Fruit fly (Drosophila melanogaster): ENCODE data around the gene PTPMT1.

PTPMT1 gene

DNA sequence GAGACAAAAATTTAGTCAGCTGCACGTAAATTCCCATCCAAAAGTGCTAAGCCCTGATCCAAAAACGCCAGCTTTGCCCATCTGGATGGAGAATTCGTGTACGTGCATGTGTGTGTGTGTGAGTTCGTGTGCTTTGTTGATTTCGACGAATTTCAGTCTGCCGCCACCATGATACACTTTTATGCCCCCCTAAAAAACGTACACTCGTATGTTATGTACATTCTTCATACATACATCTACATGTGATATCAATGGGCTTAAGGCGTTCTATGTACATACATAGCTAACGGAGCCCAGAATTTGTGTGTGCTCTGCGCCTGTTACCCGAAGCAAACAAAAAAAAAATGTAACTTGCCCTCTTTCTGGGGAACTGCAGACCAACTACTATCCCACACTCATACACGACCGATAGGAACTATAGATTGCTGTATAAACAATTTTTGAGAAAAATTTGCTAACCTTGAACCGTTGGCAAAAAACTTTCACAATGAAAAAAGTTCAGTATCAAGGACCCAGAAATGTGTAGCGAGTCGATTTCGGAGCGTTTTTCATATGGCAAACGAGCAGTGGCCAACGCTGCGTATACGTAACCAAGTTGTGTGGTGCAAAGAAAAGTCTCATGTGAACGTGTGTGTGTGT is 32.3 kb upstream of the PTPMT1 start (continued):
- 0 out of 3 replicates have a peak, but pooled peaks have one; percentile 9 for TF ChIP-seq so (GFP tag; IDR thresholded peaks at IDR 0.05)
- peak; percentile 49; the same call in 1 of the 2 replicates for TF ChIP-seq CG7372 (GFP tag; IDR thresholded peaks at IDR 0.05)
- TF ChIP-seq ftz-f1 (GFP tag; optimal IDR thresholded peaks at IDR 0.05) = peak; percentile 71
- TF ChIP-seq HLH3B (GFP tag; IDR thresholded peaks at IDR 0.05) = 0 out of 2 replicates have a peak, but pooled peaks have one; percentile 21

DNA sequence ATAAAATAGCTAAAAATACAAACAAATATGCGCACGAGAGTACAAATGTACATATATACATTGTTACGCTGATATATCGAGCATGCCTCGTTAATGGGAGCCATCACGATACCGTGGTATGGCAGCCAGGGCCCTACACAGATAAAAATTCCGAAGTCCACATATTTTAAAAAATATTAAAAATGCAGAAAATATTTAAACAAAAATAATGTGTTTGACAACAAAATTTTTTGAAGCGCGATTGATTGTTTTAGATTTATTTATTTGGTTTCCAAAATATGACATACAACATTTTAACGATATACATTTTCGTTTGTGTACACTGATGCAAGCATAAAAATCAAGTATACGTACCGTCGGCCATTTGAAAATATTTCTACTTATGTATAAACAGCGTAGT is 31.4 kb upstream of the PTPMT1 start:
- TF ChIP-seq D19A (tag; optimal IDR thresholded peaks at IDR 0.05) (peak; percentile 29), CG14667 (GFP tag; IDR thresholded peaks at IDR 0.05) (peak; percentile 55; the same call in 1 of the 2 replicates), NK7.1 (GFP tag; optimal IDR thresholded peaks at IDR 0.05) (peak; percentile 42), CG17328 (GFP tag; IDR thresholded peaks at IDR 0.05) (peak; percentile 67), Deaf1 (tag; optimal IDR thresholded peaks at IDR 0.05) (peak; percentile 63), CG18476 (GFP tag; optimal IDR thresholded peaks at IDR 0.05) (peak; percentile 65), ara (GFP tag; IDR thresholded peaks at IDR 0.05) (0 out of 2 replicates have a peak, but pooled peaks have one; percentile 35), Ets65A (GFP tag) (peak; percentile 76), CG2875 (GFP tag; optimal IDR thresholded peaks at IDR 0.05) (no peak), CG9932 (GFP tag; IDR thresholded peaks at IDR 0.05) (peak; percentile 90), cg (GFP tag; optimal IDR thresholded peaks at IDR 0.05) (no peak), CG16863 (GFP tag; optimal IDR thresholded peaks at IDR 0.05) (peak; percentile 50), CG6854 (GFP tag; optimal IDR thresholded peaks at IDR 0.05) (peak; percentile 78), pho (GFP tag; optimal IDR thresholded peaks at IDR 0.05) (peak; percentile 78), Rfx (GFP tag; IDR thresholded peaks at IDR 0.05) (peak; percentile 91), chn (GFP tag; optimal IDR thresholded peaks at IDR 0.05) (peak; percentile 35), Hr39 (optimal IDR thresholded peaks at IDR 0.05) (no peak), Atf-2 (GFP tag; optimal IDR thresholded peaks at IDR 0.05) (peak; percentile 29), Oaz (GFP tag; IDR thresholded peaks at IDR 0.05) (peak; percentile 40; the same call in 1 of the 2 replicates), CG3847 (GFP tag; IDR thresholded peaks at IDR 0.05) (peak; percentile 76), her (GFP tag; optimal IDR thresholded peaks at IDR 0.05) (peak; percentile 56), CG13424 (tag; optimal IDR thresholded peaks at IDR 0.05) (peak; percentile 63), p53 (GFP tag; optimal IDR thresholded peaks at IDR 0.05) (no peak), run (tag; optimal IDR thresholded peaks at IDR 0.05) (peak; percentile 60), Dref (GFP tag; IDR thresholded peaks at IDR 0.05) (no peak), Bdp1 (GFP tag; optimal IDR thresholded peaks at IDR 0.05) (peak; percentile 52), Sox100B (GFP tag; optimal IDR thresholded peaks at IDR 0.05) (peak; percentile 62), wek (GFP tag; optimal IDR thresholded peaks at IDR 0.05) (no peak), Dip2 (GFP tag; IDR thresholded peaks at IDR 0.05) (no peak), CG6683 (GFP tag; optimal IDR thresholded peaks at IDR 0.05) (peak; percentile 62), CG12769 (tag; optimal IDR thresholded peaks at IDR 0.05) (peak; percentile 82), fd3F (GFP tag; optimal IDR thresholded peaks at IDR 0.05) (peak; percentile 77), Asciz (GFP tag; optimal IDR thresholded peaks at IDR 0.05) (peak; percentile 72), Dip3 (GFP tag; optimal IDR thresholded peaks at IDR 0.05) (peak; percentile 85), tio (GFP tag; optimal IDR thresholded peaks at IDR 0.05) (peak; percentile 61), Side (GFP tag; optimal IDR thresholded peaks at IDR 0.05) (peak; percentile 73), rib (GFP tag; IDR thresholded peaks at IDR 0.05) (peak; percentile 85; the same call in 1 of the 2 replicates), CG6689 (GFP tag; IDR thresholded peaks at IDR 0.05) (peak; percentile 75), CG43689 (GFP tag; IDR thresholded peaks at IDR 0.05) (peak; percentile 40; the same call in 1 of the 2 replicates), sc (optimal IDR thresholded peaks at IDR 0.05) (no peak), sc (GFP tag; optimal IDR thresholded peaks at IDR 0.05) (no peak), Fer3 (tag; optimal IDR thresholded peaks at IDR 0.05) (peak; percentile 90), MTF-1 (GFP tag; optimal IDR thresholded peaks at IDR 0.05; ENCODE audit: borderline replicate concordance) (no peak), CG10654 (GFP tag; optimal IDR thresholded peaks at IDR 0.05) (peak; percentile 61), cas (GFP tag; IDR thresholded peaks at IDR 0.05) (peak; percentile 77), CG10979 (tag; optimal IDR thresholded peaks at IDR 0.05) (peak; percentile 56)
